Worm (Caenorhabditis elegans): Measurements from ENCODE around the gene B0524.2.

- TF ChIP-seq gei-17 (GFP tag; optimal IDR thresholded peaks at IDR 0.05): no peak
- no peak for TF ChIP-seq ets-4 (GFP tag; optimal IDR thresholded peaks at IDR 0.05)
- TF ChIP-seq ceh-40 (GFP tag; IDR thresholded peaks at IDR 0.05): no peak
- TF ChIP-seq egrh-3 (GFP tag; IDR thresholded peaks at IDR 0.05): peak; percentile 22; the same call in 1 of the 2 replicates
- no peak for TF ChIP-seq Y53F4B.3 (GFP tag; IDR thresholded peaks at IDR 0.05)
- no peak for TF ChIP-seq ztf-28 (GFP tag; IDR thresholded peaks at IDR 0.05)
- no peak for TF ChIP-seq unc-130 (GFP tag; optimal IDR thresholded peaks at IDR 0.05)
- TF ChIP-seq hrde-1 (tag; optimal IDR thresholded peaks at IDR 0.05; ENCODE audit: borderline replicate concordance): no peak
- peak; percentile 42 for TF ChIP-seq fkh-3 (tag; optimal IDR thresholded peaks at IDR 0.05)
These were observed 44.1 kb downstream of the B0524.2 start for ce11 chrIII:1937879-1938438.
